Worm (Caenorhabditis elegans) whole organism, early embryonic: Measurements from ENCODE around the gene Y110A2AL.6.

Source experiments
- B0310.2 ChIP-seq: sonication (generic microtip); optimal IDR thresholded peaks from 2 replicates; lab custom pipeline; 2016; ENCODE audit warnings: mild to moderate bottlenecking, missing genetic modification characterization, missing compliant biosample characterization
- F13C5.2 ChIP-seq: sonication (generic microtip); optimal IDR thresholded peaks from 2 replicates; lab custom pipeline; 2017; ENCODE audit warnings: mild to moderate bottlenecking, missing genetic modification characterization, inconsistent platforms, missing compliant biosample characterization
- aly-1 ChIP-seq: sonication (generic microtip); optimal IDR thresholded peaks from 2 replicates; lab custom pipeline; 2016; ENCODE audit warnings: missing genetic modification characterization, missing compliant biosample characterization
- ama-1 ChIP-seq: fragments of 150-350 bp; optimal IDR thresholded peaks from 2 replicates; lab custom pipeline; 2014
- ceh-13 ChIP-seq: fragments of 200-800 bp; sonication (Bioruptor generic); optimal IDR thresholded peaks from 2 replicates; lab custom pipeline; 2018; ENCODE audit warnings: mild to moderate bottlenecking, missing genetic modification characterization, missing compliant biosample characterization
- ceh-36 ChIP-seq: sonication (generic microtip); optimal IDR thresholded peaks from 2 replicates; lab custom pipeline; 2016; ENCODE audit warnings: missing genetic modification characterization, inconsistent platforms, missing compliant biosample characterization
- ets-7 ChIP-seq: sonication (generic microtip); optimal IDR thresholded peaks from 2 replicates; lab custom pipeline; 2016; ENCODE audit warnings: missing genotype, missing genetic modification characterization, missing compliant biosample characterization
- flt-1 ChIP-seq: fragments of 200-800 bp; sonication (Bioruptor generic); IDR thresholded peaks from 2 replicates; pipeline ENCODE4 v1.3.6; 2022; ENCODE audit warnings: missing genetic modification characterization, missing compliant biosample characterization
- hmbx-1 ChIP-seq: sonication (generic microtip); optimal IDR thresholded peaks from 2 replicates; lab custom pipeline; 2016; ENCODE audit warnings: mild to moderate bottlenecking, missing genetic modification characterization, missing compliant biosample characterization
- hmg-4 ChIP-seq: fragments of 200-800 bp; sonication (Bioruptor generic); optimal IDR thresholded peaks from 2 replicates; lab custom pipeline; 2018; ENCODE audit warnings: mild to moderate bottlenecking, missing genetic modification characterization, missing compliant biosample characterization
- hnd-1 ChIP-seq: sonication (generic microtip); optimal IDR thresholded peaks from 2 replicates; lab custom pipeline; 2016; ENCODE audit warnings: missing genetic modification characterization, missing compliant biosample characterization
- pes-1 ChIP-seq: fragments of 200-800 bp; sonication (Bioruptor generic); IDR thresholded peaks from 2 replicates; pipeline ENCODE4 v1.3.6; 2022; ENCODE audit warnings: missing genetic modification reagents, missing genetic modification characterization, missing compliant biosample characterization
- scrt-1 ChIP-seq: fragments of 200-800 bp; sonication (Bioruptor generic); IDR thresholded peaks from 2 replicates; pipeline ENCODE4 v1.3.6; 2022; ENCODE audit warnings: missing genetic modification characterization, missing compliant biosample characterization
- sea-1 ChIP-seq: fragments of 200-800 bp; sonication (Bioruptor generic); conservative IDR thresholded peaks from 2 replicates; pipeline ENCODE4 v1.3.6; 2022; ENCODE audit warnings: missing genetic modification characterization, missing compliant biosample characterization
- tbx-11 ChIP-seq: fragments of 200-800 bp; sonication (Bioruptor generic); IDR thresholded peaks from 2 replicates; pipeline ENCODE4 v1.3.6; 2022; ENCODE audit warnings: missing genetic modification characterization, missing compliant biosample characterization
- tbx-37 ChIP-seq: fragments of 200-800 bp; sonication (Bioruptor generic); conservative IDR thresholded peaks from 2 replicates; pipeline ENCODE4 v1.3.6; 2022; ENCODE audit warnings: missing genetic modification reagents, missing genetic modification characterization, missing compliant biosample characterization
- tra-4 ChIP-seq: sonication (generic microtip); optimal IDR thresholded peaks from 2 replicates; lab custom pipeline; 2017; ENCODE audit warnings: missing genetic modification characterization, missing compliant biosample characterization

Gene Y110A2AL.6

DNA sequence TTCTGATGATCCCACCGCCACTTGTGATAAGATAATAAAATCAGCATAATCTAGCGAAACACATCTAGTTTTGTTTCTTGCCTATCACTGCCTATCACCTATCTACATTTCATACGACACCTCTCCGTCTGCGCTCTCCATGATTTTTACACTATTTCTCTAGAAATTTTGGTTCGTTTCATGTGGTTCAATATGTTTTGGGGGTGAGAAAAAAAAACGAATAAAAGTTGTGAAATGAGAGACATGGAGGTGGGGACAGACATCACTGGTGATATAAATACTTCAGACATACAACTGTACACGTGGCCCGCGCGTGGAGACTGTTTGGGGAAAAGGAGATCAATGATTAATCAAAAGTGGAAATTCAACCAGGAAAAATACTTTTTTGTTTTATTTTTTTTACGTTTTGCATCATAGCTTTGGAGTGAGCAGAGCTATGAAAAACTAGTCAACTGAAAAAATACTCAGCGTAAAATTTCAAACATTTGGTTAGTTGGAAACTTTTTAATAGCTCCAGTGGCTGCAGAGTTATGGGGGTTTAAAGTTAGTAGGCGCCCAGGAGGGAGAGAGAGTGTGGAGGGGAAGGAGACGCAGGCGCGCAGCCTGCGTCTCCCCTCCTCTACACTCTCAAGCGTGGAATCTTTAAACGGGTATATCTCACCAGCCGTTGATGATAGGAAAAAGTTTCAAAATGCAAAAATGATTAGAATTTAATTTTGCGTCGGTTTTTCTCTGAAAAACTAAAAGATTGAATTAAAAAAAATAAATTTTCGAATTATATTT, 38.4 kb downstream of the Y110A2AL.6 start:
- no peak for TF ChIP-seq flt-1

- TF ChIP-seq tbx-11 (GFP tag; lab: Robert Waterston, UW): no peak
- TF ChIP-seq flt-1: no peak
- no peak for TF ChIP-seq ama-1 (lab: Kevin White, UChicago)
- TF ChIP-seq pes-1: no peak
Observed at ce11 chrII:2801764-2802163, 39.7 kb downstream of the Y110A2AL.6 start.

DNA sequence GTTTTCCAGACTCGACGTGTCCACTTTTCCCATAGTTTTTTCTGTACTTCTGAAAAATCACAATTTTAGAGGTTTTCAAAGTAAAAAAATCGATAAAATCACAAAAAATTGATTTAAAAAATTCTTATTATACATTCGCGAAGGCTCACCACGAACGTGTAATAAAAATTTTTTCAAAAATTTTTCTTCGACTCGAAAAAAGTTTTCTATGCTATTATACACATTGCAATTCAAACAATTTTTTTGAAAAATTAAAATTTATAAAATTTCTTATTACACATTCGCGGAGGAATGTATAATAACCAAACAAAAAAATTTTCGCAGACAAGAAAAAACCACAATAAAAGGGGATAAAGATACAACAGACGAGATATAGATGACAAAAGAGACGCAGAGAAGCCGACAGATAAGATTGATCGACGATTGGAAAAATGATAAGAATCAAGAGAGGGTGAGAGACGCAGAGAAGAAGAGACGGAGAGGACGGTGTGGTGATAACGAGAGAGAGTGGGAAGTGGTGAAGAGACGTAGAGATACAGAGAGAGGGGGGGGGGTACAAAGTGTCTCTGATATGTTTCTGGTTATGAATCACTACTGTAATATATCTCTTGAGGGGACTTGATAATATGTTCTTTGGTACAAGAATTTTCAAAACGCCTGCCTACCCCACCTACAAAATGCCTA, 40.7 kb downstream of the Y110A2AL.6 start, which contains the start of gene nhr-119:
TSS of gene nhr-119 (minus strand) at position 51 of the 684 bp plus-strand sequence.
- TF ChIP-seq tbx-11 (GFP tag; lab: Robert Waterston, UW): no peak
- TF ChIP-seq ets-7 (tag; lab: Kevin White, UChicago): no peak
- TF ChIP-seq sea-1 (GFP tag; lab: Robert Waterston, UW): no peak
- no peak for TF ChIP-seq hnd-1 (tag; lab: Kevin White, UChicago)

DNA sequence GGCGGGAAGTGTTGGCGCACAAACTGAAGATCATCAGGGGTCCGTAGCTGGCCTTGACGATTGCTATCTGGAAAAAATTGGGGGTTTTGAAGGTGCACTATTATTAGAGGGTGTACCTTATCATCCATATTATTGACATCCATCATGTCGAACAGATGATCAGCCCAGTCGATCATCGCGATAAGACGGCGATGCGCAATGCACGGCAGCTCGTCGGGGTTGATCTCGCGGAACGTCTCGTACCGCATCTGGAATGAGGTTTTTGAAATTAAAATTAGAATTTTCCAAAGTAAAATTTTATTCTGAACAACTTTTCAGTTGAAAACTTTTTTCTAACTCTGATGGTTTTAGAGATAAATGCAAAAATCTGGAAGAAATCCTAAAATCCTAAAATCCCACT, 43.5 kb downstream of the Y110A2AL.6 start:
- TF ChIP-seq sea-1 (GFP tag; lab: Robert Waterston, UW) (no peak), tbx-11 (GFP tag; lab: Robert Waterston, UW) (no peak), tra-4 (tag; lab: Kevin White, UChicago) (no peak), ceh-13 (no peak), scrt-1 (GFP tag; lab: Robert Waterston, UW) (no peak), flt-1 (no peak), B0310.2 (tag; lab: Kevin White, UChicago) (no peak), pes-1 (no peak), hmbx-1 (tag; lab: Kevin White, UChicago) (no peak)

DNA sequence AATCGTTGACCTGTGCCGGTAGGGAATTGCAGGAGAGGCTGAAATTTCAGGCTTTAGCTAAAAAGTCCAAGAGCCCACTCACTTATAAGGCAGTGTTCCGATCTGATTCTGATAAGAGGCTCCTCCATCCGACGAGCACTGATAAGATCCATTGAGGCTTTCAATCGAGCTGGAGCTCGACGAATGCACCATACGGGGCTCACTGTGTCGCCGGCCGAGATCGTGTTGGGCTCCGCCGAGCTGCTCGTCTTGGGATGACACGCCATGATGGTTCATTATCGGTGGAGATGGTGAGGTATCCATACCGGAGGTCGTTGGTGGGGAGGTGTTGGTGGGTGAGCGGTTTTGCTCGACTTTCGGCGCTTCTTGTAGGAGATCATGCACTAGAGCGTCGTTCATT, 45.0 kb downstream of the Y110A2AL.6 start:
- no peak for TF ChIP-seq ama-1 (lab: Kevin White, UChicago)
- TF ChIP-seq B0310.2 (tag; lab: Kevin White, UChicago): no peak
- TF ChIP-seq hnd-1 (tag; lab: Kevin White, UChicago): no peak

DNA sequence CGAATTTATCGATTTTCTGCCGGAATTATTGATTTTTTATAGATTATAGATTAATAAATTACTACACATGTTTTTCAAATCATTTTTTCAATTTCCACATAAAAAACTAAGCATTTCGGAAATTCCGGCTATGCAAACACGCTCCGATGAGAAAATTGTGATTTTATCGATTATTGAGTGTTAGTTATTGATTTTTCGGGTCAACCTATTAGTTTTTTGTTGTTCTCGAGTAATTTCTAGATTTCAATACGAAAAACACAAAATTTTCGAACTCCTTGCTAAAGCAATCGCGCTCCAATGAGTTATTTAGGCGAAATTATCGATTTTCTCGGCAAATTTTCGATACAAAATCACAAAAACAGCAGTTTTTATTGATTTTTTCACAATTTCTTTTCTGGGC, 46.0 kb downstream of the Y110A2AL.6 start:
- TF ChIP-seq aly-1 (tag; lab: Kevin White, UChicago) (no peak), hnd-1 (tag; lab: Kevin White, UChicago) (no peak), tra-4 (tag; lab: Kevin White, UChicago) (no peak)

DNA sequence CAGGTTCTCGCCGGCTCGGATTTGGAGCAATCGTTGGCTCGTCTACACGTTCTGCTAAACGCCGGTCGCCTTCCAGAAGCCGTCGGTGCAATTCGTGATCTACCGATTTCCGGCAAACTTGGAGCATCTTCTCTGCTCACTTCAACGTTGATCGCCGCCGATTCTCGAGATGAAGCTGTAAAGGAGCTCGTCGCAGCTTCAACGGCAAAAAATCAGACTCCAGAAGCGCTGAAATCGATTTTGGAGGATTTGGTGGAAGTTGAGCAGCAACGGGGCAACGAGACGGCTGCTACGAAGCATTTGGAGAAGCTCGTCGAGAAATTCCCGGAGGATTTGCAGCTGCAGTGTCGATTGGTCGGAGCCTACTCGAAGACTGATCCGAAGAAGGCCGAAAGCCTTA, 49.7 kb downstream of the Y110A2AL.6 start:
- TF ChIP-seq sea-1 (GFP tag; lab: Robert Waterston, UW): no peak
- no peak for TF ChIP-seq aly-1 (tag; lab: Kevin White, UChicago)
- no peak for TF ChIP-seq F13C5.2
- TF ChIP-seq pes-1: no peak
- no peak for TF ChIP-seq scrt-1 (GFP tag; lab: Robert Waterston, UW)
- no peak for TF ChIP-seq hmg-4 (GFP tag; lab: Kevin White, UChicago)
- no peak for TF ChIP-seq hnd-1 (tag; lab: Kevin White, UChicago)
- no peak for TF ChIP-seq ceh-13
- TF ChIP-seq hmbx-1 (tag; lab: Kevin White, UChicago): no peak
- TF ChIP-seq tra-4 (tag; lab: Kevin White, UChicago): no peak
- TF ChIP-seq ceh-36: no peak
- no peak for TF ChIP-seq B0310.2 (tag; lab: Kevin White, UChicago)
- TF ChIP-seq tbx-11 (GFP tag; lab: Robert Waterston, UW): no peak
- no peak for TF ChIP-seq flt-1
- no peak for TF ChIP-seq tbx-37 (GFP tag; lab: Robert Waterston, UW)
- TF ChIP-seq ama-1 (lab: Kevin White, UChicago): no peak
